Worm (Caenorhabditis elegans) whole organism, late embryonic: ENCODE results near the gene Y82E9BR.8.

Experiments used
- T23F11.4 ChIP-seq: fragments of 200-800 bp; sonication (Bioruptor generic); optimal IDR thresholded peaks from 2 replicates; lab custom pipeline; 2018; ENCODE audit warnings: mild to moderate bottlenecking, missing genetic modification characterization, missing compliant biosample characterization
- elt-2 ChIP-seq: sonication (generic microtip); optimal IDR thresholded peaks from 2 replicates; lab custom pipeline; 2016; ENCODE audit warnings: missing genetic modification reagents, missing genetic modification characterization, missing compliant biosample characterization
- nhr-11 ChIP-seq: fragments of 150-350 bp; optimal IDR thresholded peaks from 2 replicates; lab custom pipeline; 2014; ENCODE audit warnings: missing biosample characterization, missing genetic modification characterization
- pha-4 ChIP-seq: fragments of 150-350 bp; optimal IDR thresholded peaks from 2 replicates; lab custom pipeline; 2018; ENCODE audit warnings: missing biosample characterization, missing genetic modification reagents, missing genetic modification characterization
- zip-5 ChIP-seq: sonication (generic microtip); optimal IDR thresholded peaks from 2 replicates; lab custom pipeline; 2016; ENCODE audit warnings: missing genetic modification characterization, missing compliant biosample characterization

DNA sequence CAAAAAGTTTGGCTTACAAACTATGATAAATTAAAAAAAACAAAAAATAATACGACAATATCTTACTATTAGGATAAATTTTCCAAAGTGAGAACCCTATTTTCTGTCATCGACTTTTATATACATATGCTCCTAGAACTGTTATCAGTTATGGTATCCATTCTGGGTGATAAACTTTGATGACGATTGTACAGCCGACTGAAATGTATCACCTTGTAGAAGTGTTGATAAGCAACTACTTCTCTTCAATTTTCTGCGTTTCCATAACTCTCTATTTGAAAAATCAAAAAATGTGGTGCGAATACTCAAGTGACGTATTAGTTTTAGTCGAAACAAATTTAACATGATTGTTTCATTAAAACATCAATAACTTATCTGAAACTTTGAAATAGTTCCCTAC, 32.1 kb upstream of the Y82E9BR.8 start:
- TF ChIP-seq nhr-11 (tag; lab: Kevin White, UChicago), result no peak
- peak; percentile 86 for TF ChIP-seq elt-2 (tag; lab: Kevin White, UChicago)
- TF ChIP-seq zip-5, result no peak
- TF ChIP-seq pha-4 (tag; lab: Kevin White, UChicago), result no peak
- TF ChIP-seq T23F11.4 (GFP tag; lab: Kevin White, UChicago), result no peak
